Worm (Caenorhabditis elegans) whole organism, young adult: ENCODE results near the gene ugt-15.

Source experiments
- B0336.3 ChIP-seq: fragments of 200-800 bp; sonication (Bioruptor generic); IDR thresholded peaks from 2 replicates; pipeline ENCODE4 v1.3.6; 2022; ENCODE audit warnings: missing genetic modification characterization, missing compliant biosample characterization
- F10E7.11 ChIP-seq: sonication (generic microtip); optimal IDR thresholded peaks from 2 replicates; lab custom pipeline; 2017; ENCODE audit warnings: mild to moderate bottlenecking, missing genetic modification characterization, moderate library complexity, missing compliant biosample characterization
- F22D6.2 ChIP-seq: sonication (generic microtip); optimal IDR thresholded peaks from 2 replicates; lab custom pipeline; 2016; ENCODE audit warnings: mild to moderate bottlenecking, missing genetic modification characterization, missing compliant biosample characterization
- F23B12.7 ChIP-seq: sonication (generic microtip); optimal IDR thresholded peaks from 2 replicates; lab custom pipeline; 2017; ENCODE audit warnings: missing genetic modification characterization, mild to moderate bottlenecking, missing compliant biosample characterization, antibody characterized with exemption, moderate library complexity; ENCODE audit not compliant: insufficient read depth
- F37B4.10 ChIP-seq: fragments of 200-800 bp; sonication (Bioruptor generic); IDR thresholded peaks from 2 replicates; pipeline ENCODE4 v1.3.6; 2022; ENCODE audit warnings: missing genetic modification characterization, missing compliant biosample characterization
- F52B5.7 ChIP-seq: sonication (generic microtip); optimal IDR thresholded peaks from 2 replicates; lab custom pipeline; 2016; ENCODE audit warnings: mild to moderate bottlenecking, missing genetic modification characterization, missing compliant biosample characterization
- F57A8.1 ChIP-seq: fragments of 200-800 bp; sonication (Bioruptor generic); optimal IDR thresholded peaks from 2 replicates; lab custom pipeline; 2018; ENCODE audit warnings: mild to moderate bottlenecking, missing genetic modification characterization, moderate library complexity, missing compliant biosample characterization
- K11D2.4 ChIP-seq: fragments of 200-800 bp; sonication (Bioruptor generic); IDR thresholded peaks from 2 replicates; pipeline ENCODE4 v1.3.6; 2022; ENCODE audit warnings: missing genetic modification reagents, missing genetic modification characterization, missing compliant biosample characterization
- T07F8.4 ChIP-seq: sonication (generic microtip); optimal IDR thresholded peaks from 2 replicates; lab custom pipeline; 2016; ENCODE audit warnings: mild to moderate bottlenecking, missing genetic modification characterization, moderate library complexity, missing compliant biosample characterization
- Y67H2A.10 ChIP-seq: fragments of 200-800 bp; sonication (Bioruptor generic); conservative IDR thresholded peaks from 2 replicates; pipeline ENCODE4 v1.3.6; 2022; ENCODE audit warnings: missing genetic modification reagents, missing genetic modification characterization, missing compliant biosample characterization
- Y95B8A.8 ChIP-seq: fragments of 200-800 bp; sonication (Bioruptor generic); IDR thresholded peaks from 2 replicates; pipeline ENCODE4 v1.3.6; 2022; ENCODE audit warnings: missing genetic modification reagents, missing genetic modification characterization, missing compliant biosample characterization
- akir-1 ChIP-seq: fragments of 200-800 bp; sonication (Bioruptor generic); optimal IDR thresholded peaks from 2 replicates; lab custom pipeline; 2018; ENCODE audit warnings: mild to moderate bottlenecking, missing genetic modification characterization, moderate library complexity, missing compliant biosample characterization
- atf-7 ChIP-seq: sonication (generic microtip); optimal IDR thresholded peaks from 2 replicates; lab custom pipeline; 2017; ENCODE audit warnings: mild to moderate bottlenecking, missing genetic modification characterization, missing compliant biosample characterization
- bed-1 ChIP-seq: fragments of 200-800 bp; sonication (Bioruptor generic); IDR thresholded peaks from 2 replicates; pipeline ENCODE4 v1.3.6; 2022; ENCODE audit warnings: missing genetic modification reagents, missing genetic modification characterization, missing compliant biosample characterization
- cebp-2 ChIP-seq: fragments of 200-800 bp; sonication (Bioruptor generic); IDR thresholded peaks from 2 replicates; pipeline ENCODE4 v1.3.6; 2022; ENCODE audit warnings: missing genetic modification characterization, missing compliant biosample characterization
- ceh-27 ChIP-seq: fragments of 200-800 bp; sonication (Bioruptor generic); optimal IDR thresholded peaks from 2 replicates; lab custom pipeline; 2018; ENCODE audit warnings: mild to moderate bottlenecking, missing genetic modification characterization, moderate library complexity, missing compliant biosample characterization
- ceh-40 ChIP-seq: fragments of 200-800 bp; sonication (Bioruptor generic); IDR thresholded peaks from 2 replicates; pipeline ENCODE4 v1.3.6; 2022; ENCODE audit warnings: missing genetic modification characterization, missing compliant biosample characterization
- ceh-79 ChIP-seq: sonication (generic microtip); optimal IDR thresholded peaks from 2 replicates; lab custom pipeline; 2017; ENCODE audit warnings: mild to moderate bottlenecking, missing genetic modification characterization, missing compliant biosample characterization
- die-1 ChIP-seq: sonication (generic microtip); optimal IDR thresholded peaks from 2 replicates; lab custom pipeline; 2016; ENCODE audit warnings: missing genotype, mild to moderate bottlenecking, missing genetic modification characterization, missing compliant biosample characterization
- dpff-1 ChIP-seq: sonication (generic microtip); optimal IDR thresholded peaks from 2 replicates; lab custom pipeline; 2017; ENCODE audit warnings: mild to moderate bottlenecking, missing genetic modification characterization, missing compliant biosample characterization
- dpl-1 ChIP-seq: fragments of 150-350 bp; optimal IDR thresholded peaks from 2 replicates; lab custom pipeline; 2014; ENCODE audit warnings: missing biosample characterization, missing genetic modification reagents, missing genetic modification characterization
- egl-18 ChIP-seq: fragments of 200-800 bp; sonication (Bioruptor generic); IDR thresholded peaks from 2 replicates; pipeline ENCODE4 v1.3.6; 2022; ENCODE audit warnings: missing genetic modification reagents, missing genetic modification characterization, missing compliant biosample characterization
- egl-44 ChIP-seq: fragments of 200-800 bp; sonication (Bioruptor generic); IDR thresholded peaks from 2 replicates; pipeline ENCODE4 v1.3.6; 2022; ENCODE audit warnings: missing genetic modification reagents, missing genetic modification characterization, missing compliant biosample characterization
- egrh-3 ChIP-seq: fragments of 200-800 bp; sonication (Bioruptor generic); IDR thresholded peaks from 2 replicates; pipeline ENCODE4 v1.3.6; 2022; ENCODE audit warnings: missing genetic modification reagents, missing genetic modification characterization, missing compliant biosample characterization
- him-1 ChIP-seq: sonication (generic microtip); optimal IDR thresholded peaks from 2 replicates; lab custom pipeline; 2016; ENCODE audit warnings: missing genotype, missing genetic modification reagents, missing genetic modification characterization, missing compliant biosample characterization
- hmg-20 ChIP-seq: fragments of 200-800 bp; sonication (Bioruptor generic); IDR thresholded peaks from 2 replicates; pipeline ENCODE4 v1.3.6; 2022; ENCODE audit warnings: missing genetic modification reagents, missing genetic modification characterization, missing compliant biosample characterization
- hrde-1 ChIP-seq: sonication (generic microtip); optimal IDR thresholded peaks from 2 replicates; lab custom pipeline; 2016; ENCODE audit warnings: missing genetic modification characterization, mild to moderate bottlenecking, missing compliant biosample characterization, moderate library complexity, missing genotype, missing genetic modification reagents, borderline replicate concordance
- hsf-1 ChIP-seq: fragments of 200-800 bp; sonication (Bioruptor generic); IDR thresholded peaks from 2 replicates; pipeline ENCODE4 v1.3.6; 2022; ENCODE audit warnings: missing genetic modification reagents, missing genetic modification characterization, missing compliant biosample characterization
- lag-1 ChIP-seq: fragments of 200-800 bp; sonication (Bioruptor generic); IDR thresholded peaks from 2 replicates; pipeline ENCODE4 v1.3.6; 2022; ENCODE audit warnings: missing genetic modification reagents, missing genetic modification characterization, missing compliant biosample characterization
- lin-54 ChIP-seq: fragments of 200-800 bp; sonication (Bioruptor generic); optimal IDR thresholded peaks from 2 replicates; lab custom pipeline; 2018; ENCODE audit warnings: mild to moderate bottlenecking, missing genetic modification characterization, missing compliant biosample characterization
- mel-28 ChIP-seq: sonication (generic microtip); optimal IDR thresholded peaks from 2 replicates; lab custom pipeline; 2016; ENCODE audit warnings: borderline replicate concordance, mild to moderate bottlenecking, missing genetic modification characterization, missing compliant biosample characterization
- mes-4 ChIP-seq: sonication (generic microtip); optimal IDR thresholded peaks from 2 replicates; lab custom pipeline; 2016; ENCODE audit warnings: missing genotype, missing genetic modification characterization, missing compliant biosample characterization
- mxl-1 ChIP-seq: sonication (generic microtip); optimal IDR thresholded peaks from 2 replicates; lab custom pipeline; 2016; ENCODE audit warnings: missing genetic modification characterization, missing compliant biosample characterization
- nfyb-1 ChIP-seq: fragments of 200-800 bp; sonication (Bioruptor generic); IDR thresholded peaks from 2 replicates; pipeline ENCODE4 v1.3.6; 2022; ENCODE audit warnings: missing genetic modification reagents, missing genetic modification characterization, missing compliant biosample characterization
- nhr-120 ChIP-seq: fragments of 200-800 bp; sonication (Bioruptor generic); IDR thresholded peaks from 2 replicates; pipeline ENCODE4 v1.3.6; 2022; ENCODE audit warnings: missing genetic modification characterization, missing compliant biosample characterization
- nhr-80 ChIP-seq: sonication (generic microtip); optimal IDR thresholded peaks from 2 replicates; lab custom pipeline; 2016; ENCODE audit warnings: missing genetic modification characterization, missing compliant biosample characterization
- pbrm-1 ChIP-seq: fragments of 200-800 bp; sonication (Bioruptor generic); IDR thresholded peaks from 2 replicates; pipeline ENCODE4 v1.3.6; 2022; ENCODE audit warnings: missing genetic modification reagents, missing genetic modification characterization, missing compliant biosample characterization
- sdz-38 ChIP-seq: sonication (generic microtip); optimal IDR thresholded peaks from 2 replicates; lab custom pipeline; 2016; ENCODE audit warnings: missing genotype, missing genetic modification characterization, missing compliant biosample characterization
- snpc-1.3 ChIP-seq: sonication (generic microtip); optimal IDR thresholded peaks from 2 replicates; lab custom pipeline; 2017; ENCODE audit warnings: missing genetic modification characterization, mild to moderate bottlenecking, missing compliant biosample characterization, antibody characterized with exemption, moderate library complexity, missing genotype, missing genetic modification reagents; ENCODE audit not compliant: insufficient read depth
- snpc-4 ChIP-seq, 5 experiments: fragments of 150-350 bp in 1 of 5; sonication (generic microtip) in 4 of 5; optimal IDR thresholded peaks; 2 replicates each; lab custom pipeline; 2014 to 2018; ENCODE audit warnings: missing genetic modification characterization in 5 of 5, missing biosample characterization in 3 of 5, antibody characterized with exemption in 2 of 5, mild to moderate bottlenecking in 2 of 5, missing compliant biosample characterization in 2 of 5, missing genotype in 2 of 5, moderate library complexity in 2 of 5, missing genetic modification reagents in 1 of 5
- tbx-9 ChIP-seq: sonication (generic microtip); optimal IDR thresholded peaks from 2 replicates; lab custom pipeline; 2016; ENCODE audit warnings: borderline replicate concordance, missing genetic modification characterization, inconsistent platforms, missing compliant biosample characterization
- tlf-1 ChIP-seq: fragments of 200-800 bp; sonication (Bioruptor generic); optimal IDR thresholded peaks from 2 replicates; lab custom pipeline; 2018; ENCODE audit warnings: mild to moderate bottlenecking, missing genetic modification characterization, missing compliant biosample characterization
- unc-130 ChIP-seq: sonication (generic microtip); optimal IDR thresholded peaks from 2 replicates; lab custom pipeline; 2016; ENCODE audit warnings: missing genetic modification reagents, missing genetic modification characterization, missing compliant biosample characterization
- xnd-1 ChIP-seq: sonication (generic microtip); optimal IDR thresholded peaks from 2 replicates; lab custom pipeline; 2016; ENCODE audit warnings: missing genotype, missing genetic modification reagents, missing genetic modification characterization, missing compliant biosample characterization
- zfh-2 ChIP-seq: fragments of 200-800 bp; sonication (Bioruptor generic); conservative IDR thresholded peaks from 2 replicates; pipeline ENCODE4 v1.3.6; 2022; ENCODE audit warnings: missing genetic modification reagents, missing genetic modification characterization, missing compliant biosample characterization
- ztf-26 ChIP-seq: sonication (generic microtip); optimal IDR thresholded peaks from 2 replicates; lab custom pipeline; 2017; ENCODE audit warnings: missing genetic modification characterization, missing compliant biosample characterization
- ztf-6 ChIP-seq: fragments of 200-800 bp; sonication (Bioruptor generic); IDR thresholded peaks from 2 replicates; pipeline ENCODE4 v1.3.6; 2022; ENCODE audit warnings: missing genetic modification reagents, missing genetic modification characterization, missing compliant biosample characterization

ugt-15 gene

DNA sequence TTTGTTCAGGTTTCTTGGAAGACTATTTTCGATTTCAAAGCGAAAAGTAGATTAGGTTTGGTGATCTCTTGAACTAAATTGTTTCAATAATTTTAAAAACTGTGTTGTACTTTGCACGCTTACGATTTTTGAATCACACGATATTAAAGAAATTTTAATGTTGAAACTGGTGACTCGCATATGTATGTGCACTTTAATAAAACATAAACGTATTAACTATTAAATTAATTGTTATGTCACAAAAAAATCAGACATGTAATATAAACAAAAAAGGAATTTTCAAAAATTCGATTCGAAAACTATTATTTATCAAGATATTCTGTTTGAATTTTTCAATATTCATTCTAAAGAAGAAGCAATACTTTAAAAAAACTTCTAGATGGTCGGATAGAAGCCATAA, at the start of gene ugt-15:
Gene ugt-15, plus strand, starts transcription at position 301 of the 400 bp plus-strand sequence.
- TF ChIP-seq nfyb-1 (GFP tag; lab: Robert Waterston, UW) (no peak), ztf-6 (GFP tag; lab: Robert Waterston, UW) (no peak), nhr-80 (peak; percentile 18), egl-44 (no peak)
- TF ChIP-seq, all 124 proteins: peak for 1

DNA sequence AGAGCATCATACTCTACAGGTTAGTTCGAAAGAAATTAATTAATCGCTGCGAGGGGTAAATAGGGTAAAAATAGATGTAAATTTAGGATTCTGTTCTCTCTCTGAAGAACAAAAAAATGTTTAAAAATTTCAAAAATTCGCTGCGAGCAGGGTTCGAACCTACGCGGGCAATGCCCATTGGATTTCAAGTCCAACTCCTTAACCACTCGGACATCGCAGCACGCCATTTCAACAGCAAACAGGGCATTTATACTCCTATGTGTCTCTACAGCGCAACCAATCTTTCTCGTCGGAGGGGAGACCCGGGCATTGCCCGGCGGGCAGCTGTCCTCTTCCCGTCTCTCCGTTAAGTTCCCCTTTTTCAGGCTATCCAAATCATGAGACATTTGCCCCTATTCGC, 47.1 kb upstream of the ugt-15 start:
- TF ChIP-seq pbrm-1 (GFP tag; lab: Robert Waterston, UW) (peak; percentile 81), xnd-1 (tag; lab: Kevin White, UChicago) (no peak), T07F8.4 (tag; lab: Kevin White, UChicago) (peak; percentile 71), B0336.3 (no peak), hsf-1 (GFP tag; lab: Robert Waterston, UW) (no peak; the same call in 1 of the 2 replicates), Y95B8A.8 (GFP tag; lab: Robert Waterston, UW) (peak; percentile 33; the same call in 1 of the 2 replicates), mxl-1 (peak; percentile 72), tbx-9 (tag; lab: Kevin White, UChicago) (no peak), ceh-40 (GFP tag; lab: Robert Waterston, UW) (peak; percentile 78; the same call in 1 of the 2 replicates), mel-28 (peak; percentile 17), him-1 (tag; lab: Kevin White, UChicago) (peak; percentile 76), sdz-38 (tag; lab: Kevin White, UChicago) (no peak), die-1 (tag; lab: Kevin White, UChicago) (peak; percentile 89), K11D2.4 (no peak), dpl-1 (GFP tag; lab: Kevin White, UChicago) (no peak), hrde-1 (tag; lab: Kevin White, UChicago) (no peak), egl-18 (GFP tag; lab: Robert Waterston, UW) (no peak), akir-1 (GFP tag; lab: Kevin White, UChicago) (no peak), tlf-1 (GFP tag; lab: Kevin White, UChicago) (no peak), ceh-27 (GFP tag; lab: Kevin White, UChicago) (peak; percentile 75), F10E7.11 (tag; lab: Kevin White, UChicago) (no peak), egrh-3 (GFP tag; lab: Robert Waterston, UW) (0 out of 2 replicates have a peak, but pooled peaks have one; percentile 45), unc-130 (GFP tag; lab: Kevin White, UChicago) (peak; percentile 17), F23B12.7 (peak; percentile 83), hmg-20 (peak; percentile 53; the same call in 1 of the 2 replicates), mes-4 (tag; lab: Kevin White, UChicago) (peak; percentile 35), lin-54 (GFP tag; lab: Kevin White, UChicago) (no peak), nhr-120 (GFP tag; lab: Robert Waterston, UW) (0 out of 2 replicates have a peak, but pooled peaks have one; percentile 61), F22D6.2 (tag; lab: Kevin White, UChicago) (no peak), F57A8.1 (GFP tag; lab: Kevin White, UChicago) (peak; percentile 68), atf-7 (tag; lab: Kevin White, UChicago) (peak; percentile 4), ztf-26 (tag; lab: Kevin White, UChicago) (peak; percentile 51), F52B5.7 (tag; lab: Kevin White, UChicago) (peak; percentile 66), ceh-79 (tag; lab: Kevin White, UChicago) (peak; percentile 69), Y67H2A.10 (GFP tag; lab: Robert Waterston, UW) (no peak), zfh-2 (no peak), F37B4.10 (0 out of 2 replicates have a peak, but pooled peaks have one; percentile 45), lag-1 (GFP tag; lab: Robert Waterston, UW) (no peak), bed-1 (GFP tag; lab: Robert Waterston, UW) (no peak), dpff-1 (tag; lab: Kevin White, UChicago) (no peak), snpc-4 (GFP tag; optimal IDR thresholded peaks at IDR 0.05; lab: Kevin White, UChicago) (peak; percentile 44), snpc-4 (tag; optimal IDR thresholded peaks at IDR 0.05; lab: Kevin White, UChicago) (peak in 1 of 4 experiments; percentile 68), snpc-1.3 (tag; lab: Kevin White, UChicago) (peak; percentile 69), cebp-2 (peak; percentile 80; the same call in 1 of the 2 replicates)
